Fruit fly (Drosophila melanogaster) Kc167 (cell line): ENCODE data around the gene CG13040.

Source experiments
- Myc ChIP-seq: fragments of >200 bp; optimal IDR thresholded peaks from 2 replicates; lab custom pipeline; 2017; ENCODE audit warnings: missing external identifiers
- Sin3A ChIP-seq: fragments of >200 bp; optimal IDR thresholded peaks from 2 replicates; lab custom pipeline; 2018; ENCODE audit warnings: missing external identifiers
- h ChIP-seq: fragments of >200 bp; optimal IDR thresholded peaks from 3 replicates; lab custom pipeline; 2018; ENCODE audit warnings: missing external identifiers
- psq ChIP-seq: fragments of >200 bp; optimal IDR thresholded peaks from 2 replicates; lab custom pipeline; 2017; ENCODE audit warnings: missing external identifiers
- ttk ChIP-seq: sonication (Bioruptor generic); optimal IDR thresholded peaks from 2 replicates; lab custom pipeline; 2017; ENCODE audit warnings: missing external identifiers

DNA sequence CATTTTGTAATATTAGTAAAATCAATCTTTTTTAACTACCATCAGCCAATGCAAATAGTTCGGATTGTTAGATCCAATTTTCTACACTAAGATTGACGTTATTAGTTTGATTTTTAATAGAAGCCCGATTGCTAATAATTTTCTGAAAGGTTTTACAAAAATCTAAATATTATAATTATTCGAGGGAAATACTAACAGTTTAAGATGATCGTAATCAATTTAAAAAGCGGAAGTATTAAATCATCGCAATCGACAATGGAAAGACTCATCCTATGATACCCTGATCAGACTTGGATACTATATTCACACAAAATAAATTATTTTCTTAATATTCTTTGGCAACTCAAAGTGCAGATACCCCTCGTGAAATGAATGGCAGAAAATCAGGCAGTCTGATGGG is 31.3 kb upstream of the CG13040 start:
- no peak for TF ChIP-seq Sin3A (lab: Kevin White, UChicago)
- TF ChIP-seq psq (lab: Kevin White, UChicago) = no peak
- no peak for TF ChIP-seq ttk (lab: Kevin White, UChicago)
- TF ChIP-seq h (lab: Kevin White, UChicago) = no peak
- TF ChIP-seq Myc (lab: Kevin White, UChicago) = no peak
